Comparison of ENCODE assay signal across 3 fruit fly cellular contexts in the genomic region with DNA sequence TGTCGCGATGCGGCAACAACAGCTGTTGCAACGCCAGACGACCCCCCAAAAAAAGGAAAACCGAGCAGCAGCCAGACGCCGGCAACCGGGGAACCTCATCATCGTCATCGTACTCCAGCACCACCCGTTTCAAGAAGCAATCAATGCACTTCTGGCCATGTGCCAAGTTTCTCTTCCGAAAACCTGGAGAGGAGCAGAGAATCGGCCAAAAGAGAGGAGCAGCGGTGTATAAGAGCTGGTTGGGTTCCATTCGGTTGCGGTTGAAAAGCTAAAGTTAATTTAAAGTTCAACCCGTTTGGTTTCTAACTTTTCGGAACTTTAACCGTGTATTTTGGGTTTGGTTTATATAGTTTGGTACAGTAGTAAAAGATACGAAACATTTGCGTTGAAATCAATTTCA.
TF ChIP-seq lines count a peak whose summit lies in the region.

No protein-coding gene starts in this region.

- no peak for TF ChIP-seq CTCF in whole organism, embryonic (GFP tag; optimal IDR thresholded peaks at IDR 0.05; lab: Kevin White, UChicago)

TF ChIP-seq in whole organism, embryonic, 481 proteins besides CTCF, POLR2A, EP300 and RAD21:
- TF ChIP-seq NC2β (GFP tag; optimal IDR thresholded peaks at IDR 0.05; lab: Kevin White, UChicago) (no peak), otp (GFP tag; IDR thresholded peaks at IDR 0.05; lab: Robert Waterston, UW) (no peak), CG7786 (GFP tag; optimal IDR thresholded peaks at IDR 0.05; lab: Kevin White, UChicago) (no peak), Trl (optimal IDR thresholded peaks at IDR 0.05; lab: Kevin White, UChicago) (peak in 1 of 2 experiments; percentile 54), Trl (GFP tag; optimal IDR thresholded peaks at IDR 0.05; lab: Kevin White, UChicago) (no peak), esg (GFP tag; conservative IDR thresholded peaks at IDR 0.05; lab: Robert Waterston, UW) (no peak), danr (GFP tag; IDR thresholded peaks at IDR 0.05; lab: Robert Waterston, UW) (no peak), bbx (GFP tag; IDR thresholded peaks at IDR 0.05; lab: Robert Waterston, UW; ENCODE audit: partially characterized antibody) (no peak), hb (GFP tag; IDR thresholded peaks at IDR 0.05; lab: Robert Waterston, UW; ENCODE audit: partially characterized antibody) (no peak), CG3163 (GFP tag; optimal IDR thresholded peaks at IDR 0.05; lab: Kevin White, UChicago) (peak; percentile 23), Atf3 (GFP tag; optimal IDR thresholded peaks at IDR 0.05; lab: Kevin White, UChicago) (no peak), CG15601 (tag; optimal IDR thresholded peaks at IDR 0.05; lab: Kevin White, UChicago) (no peak), Ets65A (GFP tag; lab: Kevin White, UChicago) (peak; percentile 82), ttk (GFP tag; IDR thresholded peaks at IDR 0.05; lab: Robert Waterston, UW) (no peak), Jarid2 (GFP tag; optimal IDR thresholded peaks at IDR 0.05; lab: Kevin White, UChicago) (no peak), Tbp (GFP tag; optimal IDR thresholded peaks at IDR 0.05; lab: Kevin White, UChicago) (no peak), CG33557 (GFP tag; optimal IDR thresholded peaks at IDR 0.05; lab: Kevin White, UChicago) (no peak), ase (GFP tag; IDR thresholded peaks at IDR 0.05; lab: Robert Waterston, UW) (no peak), CG6254 (GFP tag; optimal IDR thresholded peaks at IDR 0.05; lab: Kevin White, UChicago) (no peak), zfh2 (GFP tag; optimal IDR thresholded peaks at IDR 0.05; lab: Kevin White, UChicago) (no peak), run (tag; optimal IDR thresholded peaks at IDR 0.05; lab: Kevin White, UChicago) (no peak)

TF ChIP-seq in whole organism, pupa, 21 proteins besides CTCF, POLR2A, EP300 and RAD21:
- TF ChIP-seq CG8301 (tag; optimal IDR thresholded peaks at IDR 0.05; lab: Kevin White, UChicago) (no peak), CG10348 (GFP tag; IDR thresholded peaks at IDR 0.05; lab: Robert Waterston, UW) (no peak), CG12605 (GFP tag; IDR thresholded peaks at IDR 0.05; lab: Robert Waterston, UW) (no peak), Ets98B (GFP tag; IDR thresholded peaks at IDR 0.05; lab: Robert Waterston, UW) (peak; percentile 7; the same call in 1 of the 2 replicates)
TF ChIP-seq in whole organism, pupa: peak in this region for 1.

TF ChIP-seq in whole organism, wandering third instar larva, 38 proteins besides CTCF, POLR2A, EP300 and RAD21:
- TF ChIP-seq sv (GFP tag; optimal IDR thresholded peaks at IDR 0.05; lab: Kevin White, UChicago) (no peak), brk (GFP tag; optimal IDR thresholded peaks at IDR 0.05; lab: Kevin White, UChicago) (no peak), HLH106 (tag; optimal IDR thresholded peaks at IDR 0.05; lab: Kevin White, UChicago) (no peak), Dif (GFP tag; optimal IDR thresholded peaks at IDR 0.05; lab: Kevin White, UChicago; ENCODE audit: partially characterized antibody) (peak; percentile 84), br (GFP tag; optimal IDR thresholded peaks at IDR 0.05; lab: Kevin White, UChicago) (no peak), CG9705 (GFP tag; optimal IDR thresholded peaks at IDR 0.05; lab: Kevin White, UChicago) (no peak), dl (GFP tag; optimal IDR thresholded peaks at IDR 0.05; lab: Kevin White, UChicago; ENCODE audit: insufficient read depth in 1 of 2, partially characterized antibody in 2 of 2) (peak; percentile 60 to 78), Rel (GFP tag; optimal IDR thresholded peaks at IDR 0.05; lab: Kevin White, UChicago) (no peak), Rel (tag; optimal IDR thresholded peaks at IDR 0.05; lab: Kevin White, UChicago) (no peak)
